Worm (Caenorhabditis elegans) whole organism, L3 larva: ENCODE data around the gene K09C4.2.

ENCODE experiments used
- ceh-9 ChIP-seq: sonication (generic microtip); optimal IDR thresholded peaks from 2 replicates; lab custom pipeline; 2018; ENCODE audit warnings: missing biosample characterization, missing genetic modification characterization
- jun-1 ChIP-seq: fragments of 150-350 bp; optimal IDR thresholded peaks from 2 replicates; lab custom pipeline; 2014; ENCODE audit warnings: missing biosample characterization, missing genetic modification reagents, missing genetic modification characterization
- lin-39 ChIP-seq: fragments of 150-350 bp; optimal IDR thresholded peaks from 2 replicates; lab custom pipeline; 2018; ENCODE audit warnings: missing biosample characterization, missing genetic modification reagents, missing genetic modification characterization
- mdl-1 ChIP-seq: fragments of 150-350 bp; optimal IDR thresholded peaks from 2 replicates; lab custom pipeline; 2014; ENCODE audit warnings: missing biosample characterization, missing genetic modification characterization
- nhr-12 ChIP-seq: fragments of 150-350 bp; optimal IDR thresholded peaks from 2 replicates; lab custom pipeline; 2014; ENCODE audit warnings: missing biosample characterization, missing genetic modification characterization
- nhr-23 ChIP-seq: fragments of 150-350 bp; optimal IDR thresholded peaks from 2 replicates; lab custom pipeline; 2014; ENCODE audit warnings: missing biosample characterization, missing genetic modification reagents, missing genetic modification characterization
- nhr-237 ChIP-seq: fragments of 150-350 bp; optimal IDR thresholded peaks from 2 replicates; lab custom pipeline; 2014; ENCODE audit warnings: missing biosample characterization, missing genetic modification characterization
- snpc-4 ChIP-seq: fragments of 150-350 bp; optimal IDR thresholded peaks from 2 replicates; lab custom pipeline; 2014; ENCODE audit warnings: missing biosample characterization, missing genetic modification characterization
- tbx-2 ChIP-seq: sonication (generic microtip); optimal IDR thresholded peaks from 2 replicates; lab custom pipeline; 2016; ENCODE audit warnings: mild to moderate bottlenecking, missing genetic modification characterization, missing compliant biosample characterization
- ztf-11 ChIP-seq: fragments of 150-350 bp; optimal IDR thresholded peaks from 2 replicates; lab custom pipeline; 2014; ENCODE audit warnings: missing biosample characterization, missing genetic modification characterization

DNA sequence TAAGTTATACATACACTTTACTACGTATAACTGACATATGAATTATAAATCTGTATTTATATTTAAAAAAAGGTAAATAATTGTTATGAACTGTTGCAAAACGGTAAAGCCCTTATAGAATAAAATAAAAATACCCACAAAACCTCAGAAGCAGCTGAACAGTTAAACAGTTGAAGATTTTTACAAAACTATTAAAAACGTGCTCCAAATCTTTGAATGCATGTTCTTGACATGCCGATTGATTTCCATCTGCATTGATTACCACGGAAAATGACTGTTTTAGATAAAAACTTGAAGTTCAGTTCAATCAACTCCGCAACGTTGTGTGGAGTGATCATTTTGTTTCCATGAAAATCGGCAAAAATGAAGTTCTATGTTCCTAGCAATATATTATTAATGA is 7.8 kb downstream of the K09C4.2 start, which contains the start of gene F11D5.7:
- TF ChIP-seq snpc-4 (tag; lab: Kevin White, UChicago) (no peak), tbx-2 (no peak), jun-1 (tag; lab: Kevin White, UChicago) (no peak), ceh-9 (no peak), lin-39 (tag; lab: Kevin White, UChicago) (no peak), nhr-237 (tag; lab: Kevin White, UChicago) (no peak), nhr-12 (tag; lab: Kevin White, UChicago) (no peak), ztf-11 (tag; lab: Kevin White, UChicago) (no peak), mdl-1 (tag; lab: Kevin White, UChicago) (no peak), nhr-23 (tag; lab: Kevin White, UChicago) (no peak)
